Worm (Caenorhabditis elegans) whole organism, L4/young adult: Measurements from ENCODE around the gene C28F5.1.

Experiments
- W03F9.2 ChIP-seq: fragments of 150-350 bp; optimal IDR thresholded peaks from 2 replicates; lab custom pipeline; 2014; ENCODE audit warnings: missing biosample characterization, missing genetic modification characterization
- dao-5 ChIP-seq: sonication (generic microtip); optimal IDR thresholded peaks from 2 replicates; lab custom pipeline; 2016; ENCODE audit warnings: missing genotype, missing genetic modification characterization, moderate library complexity, missing compliant biosample characterization
- him-1 ChIP-seq: sonication (generic microtip); optimal IDR thresholded peaks from 2 replicates; lab custom pipeline; 2016; ENCODE audit warnings: missing genotype, missing genetic modification reagents, missing genetic modification characterization, missing compliant biosample characterization

C28F5.1 gene

ce11 chrII:7545364-7545763 is 40.3 kb downstream of the C28F5.1 start:
- TF ChIP-seq him-1 (tag; lab: Kevin White, UChicago) (no peak), W03F9.2 (no peak), dao-5 (tag; lab: Kevin White, UChicago) (no peak)

ce11 chrII:7547269-7547668 is 42.2 kb downstream of the C28F5.1 start:
- TF ChIP-seq dao-5 (tag; lab: Kevin White, UChicago) (no peak), W03F9.2 (no peak), him-1 (tag; lab: Kevin White, UChicago) (no peak)

- TF ChIP-seq W03F9.2 = no peak
- TF ChIP-seq dao-5 (tag; lab: Kevin White, UChicago) = no peak
- TF ChIP-seq him-1 (tag; lab: Kevin White, UChicago) = no peak
These were observed 42.9 kb downstream of the C28F5.1 start, which contains the start of gene fbxa-224 for ce11 chrII:7548044-7548443. fbxa-224 (minus strand) TSS chrII:7548144.

ce11 chrII:7549035-7549434 is 43.9 kb downstream of the C28F5.1 start, which contains the start of gene tph-1:
tph-1 (plus strand) TSS chrII:7549335.
- no peak for TF ChIP-seq W03F9.2
- no peak for TF ChIP-seq him-1 (tag; lab: Kevin White, UChicago)
- TF ChIP-seq dao-5 (tag; lab: Kevin White, UChicago) = no peak

ce11 chrII:7553806-7554205 is 48.7 kb downstream of the C28F5.1 start, which contains the start of gene ZK1290.10:
ZK1290.10 (minus strand) TSS chrII:7553906.
- TF ChIP-seq him-1 (tag; lab: Kevin White, UChicago) = no peak
- no peak for TF ChIP-seq W03F9.2
- TF ChIP-seq dao-5 (tag; lab: Kevin White, UChicago) = no peak

ce11 chrII:7554716-7555247 is 49.7 kb downstream of the C28F5.1 start:
- TF ChIP-seq dao-5 (tag; lab: Kevin White, UChicago) = no peak
- peak; percentile 11 for TF ChIP-seq W03F9.2

- TF ChIP-seq him-1 (tag; lab: Kevin White, UChicago) = no peak
- TF ChIP-seq W03F9.2 = no peak
- no peak for TF ChIP-seq dao-5 (tag; lab: Kevin White, UChicago)
These were observed 50.3 kb downstream of the C28F5.1 start, which contains the start of gene ZK1290.14 for ce11 chrII:7555454-7555853. ZK1290.14 (minus strand) TSS chrII:7555592.
